Worm (Caenorhabditis elegans) whole organism, L1 larva: ENCODE measurements around the gene ZK1010.4.

Source experiments
- C04F5.9 ChIP-seq: sonication (generic microtip); optimal IDR thresholded peaks from 2 replicates; lab custom pipeline; 2016; ENCODE audit warnings: missing genetic modification characterization, missing compliant biosample characterization
- C16A3.4 ChIP-seq: fragments of 150-350 bp; optimal IDR thresholded peaks from 2 replicates; lab custom pipeline; 2014; ENCODE audit warnings: missing biosample characterization, missing genetic modification characterization
- Y116A8C.19 ChIP-seq: sonication (generic microtip); optimal IDR thresholded peaks from 2 replicates; lab custom pipeline; 2016; ENCODE audit warnings: missing compliant biosample characterization, missing genetic modification characterization, borderline replicate concordance
- aha-1 ChIP-seq: fragments of 150-350 bp; optimal IDR thresholded peaks from 2 replicates; lab custom pipeline; 2014; ENCODE audit warnings: missing biosample characterization, missing genetic modification characterization
- aly-2 ChIP-seq: fragments of 150-350 bp; optimal IDR thresholded peaks from 2 replicates; lab custom pipeline; 2014; ENCODE audit warnings: missing biosample characterization, missing genetic modification characterization
- ceh-8 ChIP-seq: fragments of 200-800 bp; sonication (Bioruptor generic); optimal IDR thresholded peaks from 2 replicates; lab custom pipeline; 2018; ENCODE audit warnings: mild to moderate bottlenecking, missing genetic modification characterization, moderate library complexity, missing compliant biosample characterization
- ceh-82 ChIP-seq, 3 experiments: fragments of 150-350 bp in 1 of 3; sonication (generic microtip) in 2 of 3; optimal IDR thresholded peaks; 2 replicates each; lab custom pipeline; 2014 to 2017; ENCODE audit warnings: missing biosample characterization in 3 of 3, missing genetic modification characterization in 3 of 3
- ceh-88 ChIP-seq: fragments of 200-800 bp; sonication (Bioruptor generic); IDR thresholded peaks from 2 replicates; pipeline ENCODE4 v1.3.6; 2022; ENCODE audit warnings: missing genetic modification characterization, missing compliant biosample characterization
- ces-1 ChIP-seq: fragments of 150-350 bp; optimal IDR thresholded peaks from 2 replicates; lab custom pipeline; 2014; ENCODE audit warnings: missing biosample characterization, missing genetic modification reagents, missing genetic modification characterization
- dpl-1 ChIP-seq, 3 experiments: fragments of 150-350 bp in 2 of 3; sonication (generic microtip) in 1 of 3; optimal IDR thresholded peaks; 2 replicates each; lab custom pipeline; 2014 to 2017; ENCODE audit warnings: missing biosample characterization in 3 of 3, missing genetic modification characterization in 3 of 3, missing genetic modification reagents in 3 of 3
- efl-1 ChIP-seq, 4 experiments: fragments of 150-350 bp; optimal IDR thresholded peaks in 3 of 4; peaks in 1 of 4; 1 replicate in 1 of 4; 2 replicates in 3 of 4; lab custom pipeline; 2014; ENCODE audit warnings: missing biosample characterization in 2 of 4, missing genetic modification characterization in 2 of 4, missing genetic modification reagents in 2 of 4
- elt-2 ChIP-seq: sonication (generic microtip); optimal IDR thresholded peaks from 2 replicates; lab custom pipeline; 2016; ENCODE audit warnings: missing genetic modification characterization, mild to moderate bottlenecking, inconsistent platforms, missing compliant biosample characterization, missing genetic modification reagents
- ets-5 ChIP-seq: fragments of 200-800 bp; sonication (Bioruptor generic); IDR thresholded peaks from 2 replicates; pipeline ENCODE4 v1.3.6; 2022; ENCODE audit warnings: missing genetic modification characterization, missing compliant biosample characterization
- fkh-10 ChIP-seq: sonication (generic microtip); optimal IDR thresholded peaks from 2 replicates; lab custom pipeline; 2017; ENCODE audit warnings: missing biosample characterization, missing genetic modification reagents, missing genetic modification characterization
- fos-1 ChIP-seq: fragments of 150-350 bp; optimal IDR thresholded peaks from 2 replicates; lab custom pipeline; 2014; ENCODE audit warnings: missing biosample characterization, missing genetic modification characterization
- hpl-2 ChIP-seq: fragments of 150-350 bp; optimal IDR thresholded peaks from 2 replicates; lab custom pipeline; 2014; ENCODE audit warnings: missing biosample characterization, missing genetic modification reagents, missing genetic modification characterization
- lin-13 ChIP-seq: fragments of 150-350 bp; optimal IDR thresholded peaks from 2 replicates; lab custom pipeline; 2014; ENCODE audit warnings: missing biosample characterization, missing genetic modification reagents, missing genetic modification characterization
- lin-15B ChIP-seq: fragments of 150-350 bp; sonication (generic microtip); optimal IDR thresholded peaks from 3 replicates; lab custom pipeline; 2014; ENCODE audit warnings: missing biosample characterization, missing genetic modification characterization
- lin-35 ChIP-seq, 2 experiments: fragments of 150-350 bp; optimal IDR thresholded peaks; 2 replicates each; lab custom pipeline; 2014; ENCODE audit warnings: missing biosample characterization in 2 of 2, missing genetic modification characterization in 2 of 2, missing genetic modification reagents in 2 of 2
- lir-3 ChIP-seq: sonication (generic microtip); optimal IDR thresholded peaks from 2 replicates; lab custom pipeline; 2016; ENCODE audit warnings: mild to moderate bottlenecking, missing genetic modification characterization, moderate library complexity, missing compliant biosample characterization; ENCODE audit not compliant: poor library complexity
- lsy-2 ChIP-seq, 2 experiments: fragments of 150-350 bp; optimal IDR thresholded peaks; 2 replicates each; lab custom pipeline; 2014; ENCODE audit warnings: missing biosample characterization in 2 of 2, missing genetic modification characterization in 2 of 2
- mab-9 ChIP-seq: fragments of 200-800 bp; sonication (Bioruptor generic); IDR thresholded peaks from 2 replicates; pipeline ENCODE4 v1.3.6; 2022; ENCODE audit warnings: missing genetic modification reagents, missing genetic modification characterization, missing compliant biosample characterization
- mep-1 ChIP-seq: fragments of 150-350 bp; optimal IDR thresholded peaks from 2 replicates; lab custom pipeline; 2014; ENCODE audit warnings: missing biosample characterization, missing genetic modification characterization
- nhr-11 ChIP-seq: fragments of 150-350 bp; optimal IDR thresholded peaks from 2 replicates; lab custom pipeline; 2014; ENCODE audit warnings: missing biosample characterization, missing genetic modification characterization
- nhr-19 ChIP-seq: fragments of 200-800 bp; sonication (Bioruptor generic); conservative IDR thresholded peaks from 2 replicates; pipeline ENCODE4 v1.3.6; 2022; ENCODE audit warnings: missing genetic modification characterization, missing compliant biosample characterization
- nhr-20 ChIP-seq: sonication (generic microtip); optimal IDR thresholded peaks from 2 replicates; lab custom pipeline; 2016; ENCODE audit warnings: mild to moderate bottlenecking, missing genetic modification characterization, missing compliant biosample characterization
- nhr-28 ChIP-seq: fragments of 150-350 bp; optimal IDR thresholded peaks from 2 replicates; lab custom pipeline; 2014; ENCODE audit warnings: missing biosample characterization, missing genetic modification characterization
- nhr-47 ChIP-seq: sonication (generic microtip); optimal IDR thresholded peaks from 2 replicates; lab custom pipeline; 2016; ENCODE audit warnings: mild to moderate bottlenecking, missing genetic modification characterization, moderate library complexity, missing compliant biosample characterization
- nhr-85 ChIP-seq: sonication (generic microtip); peaks from one replicate; lab custom pipeline; 2016; ENCODE audit warnings: missing genetic modification characterization, inconsistent platforms, missing compliant biosample characterization
- nhr-90 ChIP-seq: sonication (generic microtip); optimal IDR thresholded peaks from 2 replicates; lab custom pipeline; 2016; ENCODE audit warnings: mild to moderate bottlenecking, missing genetic modification characterization, missing compliant biosample characterization; ENCODE audit not compliant: poor library complexity
- rnt-1 ChIP-seq: sonication (generic microtip); optimal IDR thresholded peaks from 2 replicates; lab custom pipeline; 2016; ENCODE audit warnings: mild to moderate bottlenecking, missing genetic modification characterization, moderate library complexity, missing compliant biosample characterization
- snpc-4 ChIP-seq: fragments of 150-350 bp; optimal IDR thresholded peaks from 2 replicates; lab custom pipeline; 2014; ENCODE audit warnings: missing biosample characterization, missing genetic modification characterization
- snu-23 ChIP-seq: sonication (generic microtip); optimal IDR thresholded peaks from 2 replicates; lab custom pipeline; 2016; ENCODE audit warnings: missing genetic modification characterization, missing compliant biosample characterization
- sox-4 ChIP-seq: sonication (generic microtip); optimal IDR thresholded peaks from 2 replicates; lab custom pipeline; 2016; ENCODE audit warnings: missing genetic modification characterization, missing compliant biosample characterization
- sup-37 ChIP-seq: fragments of 200-800 bp; sonication (Bioruptor generic); optimal IDR thresholded peaks from 2 replicates; lab custom pipeline; 2018; ENCODE audit warnings: mild to moderate bottlenecking, missing genetic modification characterization, missing compliant biosample characterization
- swsn-7 ChIP-seq: sonication (generic microtip); optimal IDR thresholded peaks from 2 replicates; lab custom pipeline; 2016; ENCODE audit warnings: missing genetic modification characterization, missing compliant biosample characterization
- tbx-2 ChIP-seq: sonication (generic microtip); optimal IDR thresholded peaks from 2 replicates; lab custom pipeline; 2016; ENCODE audit warnings: missing genetic modification characterization, missing compliant biosample characterization
- unc-130 ChIP-seq: fragments of 150-350 bp; optimal IDR thresholded peaks from 2 replicates; lab custom pipeline; 2017; ENCODE audit warnings: missing biosample characterization, missing genetic modification characterization, inconsistent platforms
- unc-30 ChIP-seq: sonication (generic microtip); optimal IDR thresholded peaks from 2 replicates; lab custom pipeline; 2017; ENCODE audit warnings: missing biosample characterization, missing genetic modification characterization
- unc-62 ChIP-seq: fragments of 150-350 bp; optimal IDR thresholded peaks from 2 replicates; lab custom pipeline; 2014; ENCODE audit warnings: missing biosample characterization, missing genetic modification reagents, missing genetic modification characterization
- unc-86 ChIP-seq: sonication (generic microtip); optimal IDR thresholded peaks from 2 replicates; lab custom pipeline; 2016; ENCODE audit warnings: missing genetic modification characterization, missing compliant biosample characterization
- unc-98 ChIP-seq: fragments of 200-800 bp; sonication (Bioruptor generic); IDR thresholded peaks from 2 replicates; pipeline ENCODE4 v1.3.6; 2022; ENCODE audit warnings: missing genetic modification characterization, missing compliant biosample characterization
- vab-15 ChIP-seq: sonication (generic microtip); optimal IDR thresholded peaks from 2 replicates; lab custom pipeline; 2017; ENCODE audit warnings: missing genotype, mild to moderate bottlenecking, missing genetic modification characterization, missing compliant biosample characterization
- xbp-1 ChIP-seq: sonication (generic microtip); optimal IDR thresholded peaks from 2 replicates; lab custom pipeline; 2016; ENCODE audit warnings: missing genetic modification characterization, missing compliant biosample characterization
- zag-1 ChIP-seq: fragments of 150-350 bp; optimal IDR thresholded peaks from 2 replicates; lab custom pipeline; 2014; ENCODE audit warnings: missing biosample characterization, missing genetic modification characterization
- ztf-11 ChIP-seq, 2 experiments: sonication (generic microtip); optimal IDR thresholded peaks; 2 replicates each; lab custom pipeline; 2016 to 2017; ENCODE audit warnings: missing genetic modification characterization in 2 of 2, missing biosample characterization in 1 of 2, missing compliant biosample characterization in 1 of 2

The ZK1010.4 gene

ce11 chrIII:13002098-13002497 lies 21.2 kb downstream of the ZK1010.4 start, which contains the start of gene ZK1010.10 (continued):
- TF ChIP-seq ceh-82 (tag; optimal IDR thresholded peaks at IDR 0.05; lab: Kevin White, UChicago) (peak in 2 of 3 experiments; percentile 55 to 67), nhr-47 (tag; lab: Kevin White, UChicago) (peak; percentile 38), mep-1 (peak; percentile 36), Y116A8C.19 (tag; lab: Kevin White, UChicago) (no peak), snpc-4 (peak; percentile 4)
- TF ChIP-seq, all 84 proteins: peak for 20

- TF ChIP-seq mab-9 (GFP tag; lab: Robert Waterston, UW), result no peak
- TF ChIP-seq mep-1, result no peak
- no peak for TF ChIP-seq unc-86 (tag; lab: Kevin White, UChicago)
- TF ChIP-seq rnt-1 (tag; lab: Kevin White, UChicago), result no peak
- TF ChIP-seq unc-130 (tag; lab: Kevin White, UChicago), result no peak
- no peak for TF ChIP-seq C04F5.9 (tag; lab: Kevin White, UChicago)
- TF ChIP-seq vab-15 (tag; lab: Kevin White, UChicago), result no peak
- TF ChIP-seq unc-62, result no peak
- TF ChIP-seq sox-4, result no peak
- TF ChIP-seq dpl-1 (GFP tag; optimal IDR thresholded peaks at IDR 0.05; lab: Kevin White, UChicago), result no peak
- TF ChIP-seq tbx-2 (tag; lab: Kevin White, UChicago), result no peak
- TF ChIP-seq lin-35 (GFP tag; optimal IDR thresholded peaks at IDR 0.05; lab: Kevin White, UChicago), result no peak
- no peak for TF ChIP-seq aha-1
These were observed 23.4 kb downstream of the ZK1010.4 start for ce11 chrIII:13004316-13004715.

ce11 chrIII:13005161-13005560 lies 24.3 kb downstream of the ZK1010.4 start, which contains the start of gene snf-7:
Gene snf-7 (plus strand): TSS chrIII:13005461.
- no peak for TF ChIP-seq unc-62
- TF ChIP-seq unc-30 (tag; lab: Kevin White, UChicago), result no peak
- no peak for TF ChIP-seq unc-98
- no peak for TF ChIP-seq lsy-2 (tag; optimal IDR thresholded peaks at IDR 0.05; lab: Kevin White, UChicago)

ce11 chrIII:13011927-13012326 lies 31.1 kb downstream of the ZK1010.4 start:
- peak; percentile 31 for TF ChIP-seq vab-15 (tag; lab: Kevin White, UChicago)
- no peak for TF ChIP-seq nhr-11 (tag; lab: Kevin White, UChicago)
- TF ChIP-seq dpl-1 (GFP tag; optimal IDR thresholded peaks at IDR 0.05; lab: Kevin White, UChicago), result no peak
- no peak for TF ChIP-seq aly-2 (tag; lab: Kevin White, UChicago)
- no peak for TF ChIP-seq ets-5 (GFP tag; lab: Robert Waterston, UW)
- no peak for TF ChIP-seq nhr-28 (tag; lab: Kevin White, UChicago)
- TF ChIP-seq swsn-7 (tag; lab: Kevin White, UChicago), result no peak
- TF ChIP-seq nhr-85 (tag; lab: Kevin White, UChicago), result peak; percentile 76
- no peak for TF ChIP-seq zag-1
- TF ChIP-seq ztf-11 (tag; optimal IDR thresholded peaks at IDR 0.05; lab: Kevin White, UChicago), result no peak
- no peak for TF ChIP-seq xbp-1 (tag; lab: Kevin White, UChicago)
- TF ChIP-seq lin-15B (tag; lab: Kevin White, UChicago), result no peak
- TF ChIP-seq ceh-88 (GFP tag; lab: Robert Waterston, UW), result no peak
- TF ChIP-seq ces-1 (GFP tag; lab: Kevin White, UChicago), result no peak
- peak; percentile 35 for TF ChIP-seq unc-130 (tag; lab: Kevin White, UChicago)
- TF ChIP-seq ceh-8 (GFP tag; lab: Kevin White, UChicago), result no peak
- TF ChIP-seq sox-4, result no peak
- TF ChIP-seq lir-3 (tag; lab: Kevin White, UChicago), result no peak
- TF ChIP-seq efl-1 (optimal IDR thresholded peaks at IDR 0.05; lab: Kevin White, UChicago), result no peak
- peak in 1 of 2 experiments; percentile 92 for TF ChIP-seq efl-1 (GFP tag; optimal IDR thresholded peaks at IDR 0.05 in 1 of 2; lab: Kevin White, UChicago)
- no peak for TF ChIP-seq hpl-2
- TF ChIP-seq tbx-2 (tag; lab: Kevin White, UChicago), result no peak
- TF ChIP-seq fos-1, result no peak
- peak; percentile 15 for TF ChIP-seq nhr-90
- no peak for TF ChIP-seq sup-37 (GFP tag; lab: Kevin White, UChicago)
- no peak for TF ChIP-seq unc-30 (tag; lab: Kevin White, UChicago)
- no peak for TF ChIP-seq nhr-47 (tag; lab: Kevin White, UChicago)
- TF ChIP-seq nhr-19 (GFP tag; lab: Robert Waterston, UW), result no peak
- TF ChIP-seq elt-2 (tag; lab: Kevin White, UChicago), result no peak
- no peak for TF ChIP-seq lin-13 (GFP tag; lab: Kevin White, UChicago)
- no peak for TF ChIP-seq aha-1
- peak; percentile 65 for TF ChIP-seq snu-23
- peak; percentile 75 for TF ChIP-seq nhr-20 (tag; lab: Kevin White, UChicago)
- no peak for TF ChIP-seq C16A3.4 (tag; lab: Kevin White, UChicago)
- peak in 1 of 2 experiments; percentile 24 for TF ChIP-seq lin-35 (GFP tag; optimal IDR thresholded peaks at IDR 0.05; lab: Kevin White, UChicago)
- no peak for TF ChIP-seq fkh-10 (GFP tag; lab: Kevin White, UChicago)
